Worm (Caenorhabditis elegans) whole organism, mixed stage, embryonic: Measurements from ENCODE around the gene srb-6.

ENCODE experiments used
- elt-3 ChIP-seq: fragments of 150-350 bp; optimal IDR thresholded peaks from 2 replicates; lab custom pipeline; 2014; ENCODE audit warnings: missing biosample characterization, missing genetic modification characterization
- lin-13 ChIP-seq: fragments of 150-350 bp; optimal IDR thresholded peaks from 2 replicates; lab custom pipeline; 2014; ENCODE audit warnings: missing biosample characterization, missing genetic modification characterization
- lsy-2 ChIP-seq: fragments of 150-350 bp; optimal IDR thresholded peaks from 2 replicates; lab custom pipeline; 2014; ENCODE audit warnings: missing biosample characterization, missing genetic modification characterization
- mab-5 ChIP-seq: fragments of 150-350 bp; optimal IDR thresholded peaks from 2 replicates; lab custom pipeline; 2014; ENCODE audit warnings: missing biosample characterization, missing genetic modification characterization
- mep-1 ChIP-seq: fragments of 150-350 bp; optimal IDR thresholded peaks from 2 replicates; lab custom pipeline; 2017; ENCODE audit warnings: missing biosample characterization, missing genetic modification reagents, missing genetic modification characterization, inconsistent platforms
- nhr-237 ChIP-seq: fragments of 150-350 bp; optimal IDR thresholded peaks from 2 replicates; lab custom pipeline; 2014; ENCODE audit warnings: missing biosample characterization, missing genetic modification characterization
- nhr-76 ChIP-seq: sonication (generic microtip); optimal IDR thresholded peaks from 2 replicates; lab custom pipeline; 2017; ENCODE audit warnings: missing biosample characterization, missing genetic modification characterization
- pha-4 ChIP-seq: fragments of 150-350 bp; optimal IDR thresholded peaks from 2 replicates; lab custom pipeline; 2018; ENCODE audit warnings: missing biosample characterization, missing genetic modification reagents, missing genetic modification characterization
- snpc-4 ChIP-seq: fragments of 150-350 bp; optimal IDR thresholded peaks from 2 replicates; lab custom pipeline; 2014; ENCODE audit warnings: missing biosample characterization, missing genetic modification characterization
- unc-62 ChIP-seq: fragments of 150-350 bp; optimal IDR thresholded peaks from 2 replicates; lab custom pipeline; 2014; ENCODE audit warnings: missing biosample characterization, missing genetic modification reagents, missing genetic modification characterization

ce11 chrII:10234398-10234797, 39.7 kb downstream of the srb-6 start, which contains the start of gene ubxn-5:
- no peak for TF ChIP-seq lsy-2 (tag; lab: Kevin White, UChicago)
- no peak for TF ChIP-seq snpc-4
- TF ChIP-seq unc-62 (GFP tag; lab: Kevin White, UChicago) = no peak
- TF ChIP-seq nhr-237 (tag; lab: Kevin White, UChicago) = no peak
- no peak for TF ChIP-seq lin-13
- TF ChIP-seq mab-5 = no peak
- TF ChIP-seq mep-1 (tag; lab: Kevin White, UChicago) = no peak
- TF ChIP-seq elt-3 (tag; lab: Kevin White, UChicago) = no peak
- TF ChIP-seq nhr-76 (tag; lab: Kevin White, UChicago) = no peak
- no peak for TF ChIP-seq pha-4
